Worm (Caenorhabditis elegans) whole organism, L2 larva: ENCODE results near the gene dnj-3.

ENCODE experiments used
- C34F6.9 ChIP-seq: fragments of 150-350 bp; optimal IDR thresholded peaks from 2 replicates; lab custom pipeline; 2014; ENCODE audit warnings: missing biosample characterization, missing genetic modification characterization
- F13H6.1 ChIP-seq: sonication (generic microtip); optimal IDR thresholded peaks from 2 replicates; lab custom pipeline; 2016; ENCODE audit warnings: missing genetic modification characterization, missing compliant biosample characterization
- alr-1 ChIP-seq: fragments of 150-350 bp; optimal IDR thresholded peaks from 2 replicates; lab custom pipeline; 2014; ENCODE audit warnings: missing biosample characterization, missing genetic modification characterization
- aly-2 ChIP-seq: fragments of 150-350 bp; optimal IDR thresholded peaks from 2 replicates; lab custom pipeline; 2014; ENCODE audit warnings: missing biosample characterization, missing genetic modification characterization
- ama-1 ChIP-seq: fragments of 150-350 bp; optimal IDR thresholded peaks from 2 replicates; lab custom pipeline; 2018; ENCODE audit warnings: inconsistent platforms
- blmp-1 ChIP-seq: sonication (generic microtip); optimal IDR thresholded peaks from 2 replicates; lab custom pipeline; 2017; ENCODE audit warnings: missing genetic modification characterization, mild to moderate bottlenecking, missing compliant biosample characterization, antibody characterized with exemption, moderate library complexity; ENCODE audit not compliant: insufficient read depth
- ceh-16 ChIP-seq: fragments of 150-350 bp; optimal IDR thresholded peaks from 2 replicates; lab custom pipeline; 2014; ENCODE audit warnings: missing biosample characterization, missing genetic modification characterization
- dmd-4 ChIP-seq: sonication (generic microtip); optimal IDR thresholded peaks from 2 replicates; lab custom pipeline; 2017; ENCODE audit warnings: missing biosample characterization, missing genetic modification characterization
- egl-27 ChIP-seq: sonication (generic microtip); optimal IDR thresholded peaks from 3 replicates; lab custom pipeline; 2017; ENCODE audit warnings: missing biosample characterization, missing genetic modification reagents, missing genetic modification characterization
- elt-1 ChIP-seq: fragments of 150-350 bp; optimal IDR thresholded peaks from 2 replicates; lab custom pipeline; 2014; ENCODE audit warnings: missing biosample characterization, missing genetic modification characterization
- elt-3 ChIP-seq: sonication (generic microtip); optimal IDR thresholded peaks from 2 replicates; lab custom pipeline; 2017; ENCODE audit warnings: missing biosample characterization, missing genetic modification characterization
- fos-1 ChIP-seq: fragments of 150-350 bp; optimal IDR thresholded peaks from 2 replicates; lab custom pipeline; 2014; ENCODE audit warnings: missing biosample characterization, missing genetic modification characterization
- gmeb-1 ChIP-seq: fragments of 150-350 bp; optimal IDR thresholded peaks from 2 replicates; lab custom pipeline; 2014; ENCODE audit warnings: missing biosample characterization, missing genetic modification characterization
- lin-11 ChIP-seq: fragments of 150-350 bp; sonication (generic microtip); optimal IDR thresholded peaks from 2 replicates; lab custom pipeline; 2014; ENCODE audit warnings: missing biosample characterization, missing genetic modification characterization, inconsistent platforms, mixed read lengths
- lin-13 ChIP-seq: fragments of 150-350 bp; optimal IDR thresholded peaks from 2 replicates; lab custom pipeline; 2014; ENCODE audit warnings: missing biosample characterization, missing genetic modification reagents, missing genetic modification characterization
- lin-39 ChIP-seq: fragments of 150-350 bp; optimal IDR thresholded peaks from 2 replicates; lab custom pipeline; 2014; ENCODE audit warnings: missing biosample characterization, missing genetic modification reagents, missing genetic modification characterization
- lsy-2 ChIP-seq, 2 experiments: fragments of 150-350 bp in 1 of 2; sonication (generic microtip) in 1 of 2; optimal IDR thresholded peaks; 2 replicates each; lab custom pipeline; 2014 to 2017; ENCODE audit warnings: missing biosample characterization in 2 of 2, missing genetic modification characterization in 2 of 2
- mab-5 ChIP-seq: fragments of 150-350 bp; optimal IDR thresholded peaks from 2 replicates; lab custom pipeline; 2014; ENCODE audit warnings: missing biosample characterization, missing genetic modification characterization
- mdl-1 ChIP-seq, 2 experiments: fragments of 150-350 bp in 1 of 2; sonication (generic microtip) in 1 of 2; optimal IDR thresholded peaks; 2 replicates each; lab custom pipeline; 2017; ENCODE audit warnings: missing biosample characterization in 2 of 2, missing genetic modification characterization in 2 of 2
- nhr-10 ChIP-seq: sonication (generic microtip); optimal IDR thresholded peaks from 2 replicates; lab custom pipeline; 2017; ENCODE audit warnings: missing biosample characterization, missing genetic modification characterization
- nhr-11 ChIP-seq: fragments of 150-350 bp; optimal IDR thresholded peaks from 2 replicates; lab custom pipeline; 2014; ENCODE audit warnings: missing biosample characterization, missing genetic modification characterization
- nhr-12 ChIP-seq: fragments of 150-350 bp; optimal IDR thresholded peaks from 2 replicates; lab custom pipeline; 2014; ENCODE audit warnings: missing biosample characterization, missing genetic modification characterization
- nhr-129 ChIP-seq: fragments of 150-350 bp; optimal IDR thresholded peaks from 2 replicates; lab custom pipeline; 2014; ENCODE audit warnings: missing biosample characterization, missing genetic modification characterization
- nhr-21 ChIP-seq: fragments of 150-350 bp; optimal IDR thresholded peaks from 2 replicates; lab custom pipeline; 2014; ENCODE audit warnings: missing biosample characterization, missing genetic modification characterization
- nhr-23 ChIP-seq: fragments of 150-350 bp; optimal IDR thresholded peaks from 2 replicates; lab custom pipeline; 2014; ENCODE audit warnings: missing biosample characterization, missing genetic modification reagents, missing genetic modification characterization
- nhr-237 ChIP-seq: fragments of 150-350 bp; optimal IDR thresholded peaks from 2 replicates; lab custom pipeline; 2014; ENCODE audit warnings: missing biosample characterization, missing genetic modification characterization
- nhr-25 ChIP-seq: fragments of 150-350 bp; sonication (generic microtip); optimal IDR thresholded peaks from 3 replicates; lab custom pipeline; 2014; ENCODE audit warnings: missing biosample characterization, missing genetic modification characterization
- nhr-77 ChIP-seq: fragments of 150-350 bp; optimal IDR thresholded peaks from 2 replicates; lab custom pipeline; 2014; ENCODE audit warnings: missing biosample characterization, missing genetic modification characterization
- peb-1 ChIP-seq: fragments of 150-350 bp; optimal IDR thresholded peaks from 2 replicates; lab custom pipeline; 2014; ENCODE audit warnings: missing biosample characterization, missing genetic modification characterization
- sem-4 ChIP-seq: fragments of 150-350 bp; optimal IDR thresholded peaks from 2 replicates; lab custom pipeline; 2014; ENCODE audit warnings: missing biosample characterization, missing genetic modification reagents, missing genetic modification characterization
- skn-1 ChIP-seq: sonication (generic microtip); optimal IDR thresholded peaks from 2 replicates; lab custom pipeline; 2017; ENCODE audit warnings: missing biosample characterization, missing genetic modification characterization
- sma-3 ChIP-seq: sonication (generic microtip); optimal IDR thresholded peaks from 2 replicates; lab custom pipeline; 2016; ENCODE audit warnings: missing genetic modification reagents, missing genetic modification characterization, missing compliant biosample characterization
- sma-9 ChIP-seq, 2 experiments: fragments of 150-350 bp in 1 of 2; sonication (generic microtip) in 1 of 2; optimal IDR thresholded peaks; 2 replicates each; lab custom pipeline; 2014 to 2016; ENCODE audit warnings: missing genetic modification characterization in 2 of 2, mild to moderate bottlenecking in 1 of 2, missing biosample characterization in 1 of 2, missing compliant biosample characterization in 1 of 2, missing genetic modification reagents in 1 of 2, moderate library complexity in 1 of 2
- unc-39 ChIP-seq: fragments of 150-350 bp; optimal IDR thresholded peaks from 2 replicates; lab custom pipeline; 2014; ENCODE audit warnings: missing biosample characterization, missing genetic modification characterization
- unc-55 ChIP-seq: fragments of 150-350 bp; sonication (generic microtip); optimal IDR thresholded peaks from 3 replicates; lab custom pipeline; 2014; ENCODE audit warnings: missing biosample characterization, missing genetic modification reagents, missing genetic modification characterization
- unc-62 ChIP-seq: fragments of 150-350 bp; optimal IDR thresholded peaks from 2 replicates; lab custom pipeline; 2014; ENCODE audit warnings: missing biosample characterization, missing genetic modification reagents, missing genetic modification characterization
- zag-1 ChIP-seq: fragments of 150-350 bp; optimal IDR thresholded peaks from 2 replicates; lab custom pipeline; 2014; ENCODE audit warnings: missing biosample characterization, missing genetic modification characterization
- ztf-1 ChIP-seq: fragments of 200-800 bp; sonication (Bioruptor generic); conservative IDR thresholded peaks from 2 replicates; pipeline ENCODE4 v1.3.6; 2022; ENCODE audit warnings: missing genetic modification characterization, missing compliant biosample characterization
- ztf-11 ChIP-seq: sonication (generic microtip); optimal IDR thresholded peaks from 2 replicates; lab custom pipeline; 2017; ENCODE audit warnings: missing biosample characterization, missing genetic modification characterization
- ztf-4 ChIP-seq: fragments of 150-350 bp; optimal IDR thresholded peaks from 2 replicates; lab custom pipeline; 2014; ENCODE audit warnings: missing biosample characterization, missing genetic modification characterization

dnj-3 gene

ce11 chrV:15063987-15064386 lies 4.5 kb upstream of the dnj-3 start, which contains the start of gene rap-2:
Gene rap-2, minus strand, starts transcription at chrV:15064087.
- TF ChIP-seq fos-1 (no peak), lin-11 (tag; lab: Kevin White, UChicago) (no peak), skn-1 (tag; lab: Kevin White, UChicago) (no peak), ama-1 (lab: Kevin White, UChicago) (no peak), mab-5 (tag; lab: Kevin White, UChicago) (no peak), sem-4 (no peak), sma-3 (no peak), ceh-16 (tag; lab: Kevin White, UChicago) (no peak), nhr-77 (tag; lab: Kevin White, UChicago) (no peak), mdl-1 (tag; optimal IDR thresholded peaks at IDR 0.05; lab: Kevin White, UChicago) (no peak), ztf-4 (tag; lab: Kevin White, UChicago) (no peak), egl-27 (tag; lab: Kevin White, UChicago) (no peak), nhr-129 (tag; lab: Kevin White, UChicago) (no peak), elt-1 (tag; lab: Kevin White, UChicago) (no peak), nhr-10 (tag; lab: Kevin White, UChicago) (no peak), F13H6.1 (tag; lab: Kevin White, UChicago) (no peak)

ce11 chrV:15065068-15065744 lies 3.3 kb upstream of the dnj-3 start, which contains the start of gene C25D7.9:
Gene C25D7.9, plus strand, starts transcription at chrV:15065135.
- TF ChIP-seq lin-11 (tag; lab: Kevin White, UChicago) (no peak), fos-1 (no peak), lsy-2 (tag; optimal IDR thresholded peaks at IDR 0.05; lab: Kevin White, UChicago) (peak in 1 of 2 experiments; percentile 13), sma-3 (no peak), F13H6.1 (tag; lab: Kevin White, UChicago) (peak; percentile 9), elt-1 (tag; lab: Kevin White, UChicago) (no peak), ztf-4 (tag; lab: Kevin White, UChicago) (no peak), nhr-12 (tag; lab: Kevin White, UChicago) (no peak), dmd-4 (tag; lab: Kevin White, UChicago) (no peak), zag-1 (tag; lab: Kevin White, UChicago) (peak; percentile 51), nhr-237 (no peak), ama-1 (lab: Kevin White, UChicago) (no peak), nhr-21 (tag; lab: Kevin White, UChicago) (no peak), C34F6.9 (peak; percentile 29), nhr-11 (tag; lab: Kevin White, UChicago) (no peak), ztf-11 (no peak), elt-3 (tag; lab: Kevin White, UChicago) (no peak), egl-27 (tag; lab: Kevin White, UChicago) (no peak), nhr-25 (tag; lab: Kevin White, UChicago) (no peak), aly-2 (tag; lab: Kevin White, UChicago) (no peak), blmp-1 (tag; lab: Kevin White, UChicago) (no peak), unc-62 (no peak), sma-9 (GFP tag; optimal IDR thresholded peaks at IDR 0.05; lab: Kevin White, UChicago) (no peak), sma-9 (tag; optimal IDR thresholded peaks at IDR 0.05; lab: Kevin White, UChicago) (no peak), peb-1 (tag; lab: Kevin White, UChicago) (no peak), sem-4 (no peak), gmeb-1 (peak; percentile 10), unc-55 (GFP tag; lab: Kevin White, UChicago) (peak; percentile 59), alr-1 (tag; lab: Kevin White, UChicago) (no peak), ceh-16 (tag; lab: Kevin White, UChicago) (no peak), lin-13 (GFP tag; lab: Kevin White, UChicago) (peak; percentile 36), unc-39 (no peak), ztf-1 (no peak), nhr-23 (no peak), nhr-129 (tag; lab: Kevin White, UChicago) (peak; percentile 23), lin-39 (tag; lab: Kevin White, UChicago) (no peak)
